Fruit fly (Drosophila melanogaster) whole organism, embryonic: ENCODE results near the gene CG31388.

Experiments used
- Bdp1 ChIP-seq: fragments of 200-800 bp; sonication (Bioruptor generic); optimal IDR thresholded peaks from 3 replicates; lab custom pipeline; 2016; ENCODE audit warnings: missing biosample characterization, missing genetic modification characterization
- Bteb2 ChIP-seq: fragments of 200-800 bp; sonication (Bioruptor generic); optimal IDR thresholded peaks from 2 replicates; lab custom pipeline; 2016; ENCODE audit warnings: missing biosample characterization, missing genetic modification characterization
- CG12104 ChIP-seq: fragments of 200-800 bp; sonication (Bioruptor generic); optimal IDR thresholded peaks from 3 replicates; lab custom pipeline; 2016; ENCODE audit warnings: missing biosample characterization, missing genetic modification characterization
- CG12236 ChIP-seq: fragments of 200-800 bp; sonication (Bioruptor generic); optimal IDR thresholded peaks from 2 replicates; lab custom pipeline; 2016; ENCODE audit warnings: missing biosample characterization, missing genetic modification characterization
- CG14441 ChIP-seq: fragments of 200-800 bp; sonication (Bioruptor generic); IDR thresholded peaks from 2 replicates; pipeline ENCODE4 v1.3.6; 2022; ENCODE audit warnings: missing biosample characterization, missing genetic modification characterization
- CG15073 ChIP-seq: fragments of 200-800 bp; sonication (Bioruptor generic); optimal IDR thresholded peaks from 2 replicates; lab custom pipeline; 2016; ENCODE audit warnings: missing biosample characterization, missing genetic modification characterization
- CG30020 ChIP-seq: fragments of 200-800 bp; optimal IDR thresholded peaks from 2 replicates; lab custom pipeline; 2019; ENCODE audit warnings: missing biosample characterization, mild to moderate bottlenecking, missing genetic modification characterization, moderate library complexity
- CG42726 ChIP-seq: fragments of 200-800 bp; sonication (Bioruptor generic); IDR thresholded peaks from 2 replicates; pipeline ENCODE4 v1.3.6; 2022; ENCODE audit warnings: missing biosample characterization, missing genetic modification characterization; ENCODE audit not compliant: partially characterized antibody
- CG4854 ChIP-seq: fragments of 200-800 bp; sonication (Bioruptor generic); optimal IDR thresholded peaks from 2 replicates; lab custom pipeline; 2016; ENCODE audit warnings: missing biosample characterization, missing genetic modification characterization, inconsistent platforms
- CG9932 ChIP-seq: fragments of 200-800 bp; sonication (Bioruptor generic); IDR thresholded peaks from 2 replicates; pipeline ENCODE4 v1.3.6; 2022; ENCODE audit warnings: missing biosample characterization, missing genetic modification characterization
- D ChIP-seq, 2 experiments: fragments of 200-800 bp in 1 of 2; fragments of >200 bp in 1 of 2; sonication (Bioruptor generic) in 1 of 2; optimal IDR thresholded peaks; 2 replicates in 1 of 2; 3 replicates in 1 of 2; lab custom pipeline; 2017; ENCODE audit warnings: mild to moderate bottlenecking in 1 of 2, missing biosample characterization in 1 of 2, missing genetic modification characterization in 1 of 2, missing genetic modification reagents in 1 of 2
- Dek ChIP-seq: fragments of 200-800 bp; sonication (Bioruptor generic); optimal IDR thresholded peaks from 3 replicates; lab custom pipeline; 2019; ENCODE audit warnings: missing biosample characterization, mild to moderate bottlenecking, missing genetic modification characterization, moderate library complexity
- Dp ChIP-seq: fragments of 200-800 bp; sonication (Bioruptor generic); optimal IDR thresholded peaks from 2 replicates; lab custom pipeline; 2018; ENCODE audit warnings: missing biosample characterization, mild to moderate bottlenecking, missing genetic modification characterization, moderate library complexity
- Ets65A ChIP-seq: fragments of 200-800 bp; sonication (Bioruptor generic); peaks from one replicate; lab custom pipeline; 2016; ENCODE audit warnings: missing biosample characterization, missing genetic modification characterization
- Fer2 ChIP-seq: fragments of 200-800 bp; sonication (Bioruptor generic); optimal IDR thresholded peaks from 2 replicates; lab custom pipeline; 2018; ENCODE audit warnings: missing biosample characterization, mild to moderate bottlenecking, missing genetic modification characterization, moderate library complexity
- GATAe ChIP-seq: fragments of 200-800 bp; sonication (Bioruptor generic); conservative IDR thresholded peaks from 2 replicates; pipeline ENCODE4 v1.3.6; 2022; ENCODE audit warnings: missing biosample characterization, missing genetic modification characterization
- H2.0 ChIP-seq: fragments of 200-800 bp; sonication (Bioruptor generic); IDR thresholded peaks from 2 replicates; pipeline ENCODE4 v1.3.6; 2022; ENCODE audit warnings: missing biosample characterization, missing genetic modification characterization
- HLH4C ChIP-seq: fragments of 200-800 bp; sonication (Bioruptor generic); IDR thresholded peaks from 3 replicates; pipeline ENCODE4 v1.3.6; 2022; ENCODE audit warnings: missing biosample characterization, missing genetic modification characterization; ENCODE audit not compliant: partially characterized antibody
- MESR4 ChIP-seq: fragments of 200-800 bp; sonication (Bioruptor generic); optimal IDR thresholded peaks from 2 replicates; lab custom pipeline; 2018; ENCODE audit warnings: missing biosample characterization, mild to moderate bottlenecking, missing genetic modification characterization, moderate library complexity
- NK7.1 ChIP-seq: fragments of 200-800 bp; sonication (Bioruptor generic); optimal IDR thresholded peaks from 3 replicates; lab custom pipeline; 2016; ENCODE audit warnings: missing biosample characterization, missing genetic modification characterization
- Stat92E ChIP-seq, 3 experiments: fragments of >200 bp in 2 of 3; fragments of 200-800 bp in 1 of 3; sonication (Bioruptor generic) in 1 of 3; optimal IDR thresholded peaks; 2 replicates each; lab custom pipeline; 2017 to 2019; ENCODE audit warnings: missing biosample characterization in 3 of 3, missing genetic modification characterization in 3 of 3, mild to moderate bottlenecking in 1 of 3, moderate library complexity in 1 of 3
- Taf1 ChIP-seq: fragments of 200-800 bp; sonication (Bioruptor generic); IDR thresholded peaks from 2 replicates; pipeline ENCODE4 v1.3.6; 2022; ENCODE audit warnings: missing biosample characterization, missing genetic modification characterization
- abd-A ChIP-seq: fragments of 200-800 bp; sonication (Bioruptor generic); optimal IDR thresholded peaks from 3 replicates; lab custom pipeline; 2019; ENCODE audit warnings: missing biosample characterization, mild to moderate bottlenecking, missing genetic modification characterization, moderate library complexity
- ac ChIP-seq: fragments of 200-800 bp; sonication (Bioruptor generic); optimal IDR thresholded peaks from 3 replicates; lab custom pipeline; 2017; ENCODE audit warnings: missing biosample characterization, mild to moderate bottlenecking, missing genetic modification characterization
- ara ChIP-seq: fragments of 200-800 bp; sonication (Bioruptor generic); IDR thresholded peaks from 2 replicates; pipeline ENCODE4 v1.3.6; 2022; ENCODE audit warnings: missing biosample characterization, missing genetic modification characterization
- bab2 ChIP-seq: fragments of 200-800 bp; sonication (Bioruptor generic); optimal IDR thresholded peaks from 2 replicates; lab custom pipeline; 2016; ENCODE audit warnings: missing biosample characterization, missing genetic modification characterization
- chif ChIP-seq, 2 experiments: fragments of 200-800 bp; sonication (Bioruptor generic); optimal IDR thresholded peaks; 3 replicates each; lab custom pipeline; 2016; ENCODE audit warnings: missing biosample characterization in 2 of 2, missing genetic modification characterization in 2 of 2
- eyg ChIP-seq: fragments of 200-800 bp; sonication (Bioruptor generic); optimal IDR thresholded peaks from 3 replicates; lab custom pipeline; 2016; ENCODE audit warnings: missing biosample characterization, missing genetic modification characterization
- fd3F ChIP-seq: fragments of 200-800 bp; sonication (Bioruptor generic); optimal IDR thresholded peaks from 2 replicates; lab custom pipeline; 2018; ENCODE audit warnings: missing biosample characterization, mild to moderate bottlenecking, missing genetic modification characterization, moderate library complexity
- gce ChIP-seq: fragments of 200-800 bp; sonication (Bioruptor generic); IDR thresholded peaks from 3 replicates; pipeline ENCODE4 v1.3.6; 2022; ENCODE audit warnings: missing biosample characterization, missing genetic modification characterization
- gsb ChIP-seq: fragments of 200-800 bp; sonication (Bioruptor generic); IDR thresholded peaks from 2 replicates; pipeline ENCODE4 v1.3.6; 2022; ENCODE audit warnings: missing biosample characterization, missing genetic modification characterization
- kni ChIP-seq: fragments of 200-800 bp; sonication (Bioruptor generic); optimal IDR thresholded peaks from 3 replicates; lab custom pipeline; 2017; ENCODE audit warnings: mild to moderate bottlenecking, missing biosample characterization, missing genetic modification reagents, missing genetic modification characterization
- knrl ChIP-seq: fragments of 200-800 bp; sonication (Bioruptor generic); IDR thresholded peaks from 3 replicates; pipeline ENCODE4 v1.3.6; 2022; ENCODE audit warnings: missing biosample characterization, missing genetic modification characterization; ENCODE audit not compliant: partially characterized antibody
- lola ChIP-seq, 3 experiments: fragments of >200 bp in 2 of 3; fragments of 200-800 bp in 1 of 3; sonication (Bioruptor generic) in 1 of 3; optimal IDR thresholded peaks; 2 replicates each; lab custom pipeline; 2017 to 2019; ENCODE audit warnings: missing biosample characterization in 3 of 3, missing genetic modification characterization in 3 of 3, mild to moderate bottlenecking in 1 of 3, moderate library complexity in 1 of 3
- lov ChIP-seq, 2 experiments: fragments of 200-800 bp in 1 of 2; fragments of >200 bp in 1 of 2; sonication (Bioruptor generic) in 1 of 2; IDR thresholded peaks in 1 of 2; optimal IDR thresholded peaks in 1 of 2; 2 replicates in 1 of 2; 3 replicates in 1 of 2; pipeline versions ENCODE4 v1.3.6 to Lab custom; 2017 to 2022; ENCODE audit warnings: missing biosample characterization in 1 of 2, missing genetic modification characterization in 1 of 2
- otp ChIP-seq: fragments of 200-800 bp; sonication (Bioruptor generic); IDR thresholded peaks from 3 replicates; pipeline ENCODE4, ENCODE4 v1.3.6; 2022; ENCODE audit warnings: missing biosample characterization, missing genetic modification characterization
- prd ChIP-seq, 3 experiments: fragments of >200 bp in 2 of 3; fragments of 200-800 bp in 1 of 3; sonication (Bioruptor generic) in 1 of 3; optimal IDR thresholded peaks in 2 of 3; IDR thresholded peaks in 1 of 3; 2 replicates in 2 of 3; 3 replicates in 1 of 3; pipeline versions ENCODE4 v1.3.6 to Lab custom; 2017 to 2022; ENCODE audit warnings: missing biosample characterization in 1 of 3, missing genetic modification characterization in 1 of 3
- salm ChIP-seq: fragments of 200-800 bp; sonication (Bioruptor generic); optimal IDR thresholded peaks from 2 replicates; lab custom pipeline; 2018; ENCODE audit warnings: missing biosample characterization, mild to moderate bottlenecking, missing genetic modification characterization
- sima ChIP-seq: fragments of 200-800 bp; sonication (Bioruptor generic); optimal IDR thresholded peaks from 2 replicates; lab custom pipeline; 2016; ENCODE audit warnings: missing biosample characterization, missing genetic modification characterization
- slbo ChIP-seq: fragments of 200-800 bp; sonication (Bioruptor generic); IDR thresholded peaks from 2 replicates; pipeline ENCODE4 v1.3.6; 2022; ENCODE audit warnings: missing biosample characterization, missing genetic modification characterization
- sna ChIP-seq: fragments of 200-800 bp; sonication (Bioruptor generic); IDR thresholded peaks from 2 replicates; pipeline ENCODE4 v1.3.6; 2022; ENCODE audit warnings: missing biosample characterization, missing genetic modification characterization; ENCODE audit not compliant: partially characterized antibody
- sob ChIP-seq: fragments of 200-800 bp; sonication (Bioruptor generic); IDR thresholded peaks from 2 replicates; pipeline ENCODE4 v1.3.6; 2022; ENCODE audit warnings: missing biosample characterization, missing genetic modification characterization
- tin ChIP-seq: fragments of 200-800 bp; sonication (Bioruptor generic); optimal IDR thresholded peaks from 3 replicates; lab custom pipeline; 2016; ENCODE audit warnings: missing biosample characterization, missing genetic modification characterization
- toy ChIP-seq: fragments of 200-800 bp; sonication (Bioruptor generic); IDR thresholded peaks from 2 replicates; pipeline ENCODE4 v1.3.6; 2022; ENCODE audit warnings: missing biosample characterization, missing genetic modification characterization
- usp ChIP-seq: fragments of >200 bp; optimal IDR thresholded peaks from 2 replicates; lab custom pipeline; 2017; ENCODE audit warnings: missing biosample characterization, missing genetic modification characterization
- vfl ChIP-seq: fragments of 200-800 bp; sonication (Bioruptor generic); optimal IDR thresholded peaks from 2 replicates; lab custom pipeline; 2016; ENCODE audit warnings: missing biosample characterization, missing genetic modification characterization
- wor ChIP-seq: fragments of 200-800 bp; sonication (Bioruptor generic); IDR thresholded peaks from 2 replicates; pipeline ENCODE4 v1.3.6; 2022; ENCODE audit warnings: missing biosample characterization, missing genetic modification characterization

The CG31388 gene

DNA sequence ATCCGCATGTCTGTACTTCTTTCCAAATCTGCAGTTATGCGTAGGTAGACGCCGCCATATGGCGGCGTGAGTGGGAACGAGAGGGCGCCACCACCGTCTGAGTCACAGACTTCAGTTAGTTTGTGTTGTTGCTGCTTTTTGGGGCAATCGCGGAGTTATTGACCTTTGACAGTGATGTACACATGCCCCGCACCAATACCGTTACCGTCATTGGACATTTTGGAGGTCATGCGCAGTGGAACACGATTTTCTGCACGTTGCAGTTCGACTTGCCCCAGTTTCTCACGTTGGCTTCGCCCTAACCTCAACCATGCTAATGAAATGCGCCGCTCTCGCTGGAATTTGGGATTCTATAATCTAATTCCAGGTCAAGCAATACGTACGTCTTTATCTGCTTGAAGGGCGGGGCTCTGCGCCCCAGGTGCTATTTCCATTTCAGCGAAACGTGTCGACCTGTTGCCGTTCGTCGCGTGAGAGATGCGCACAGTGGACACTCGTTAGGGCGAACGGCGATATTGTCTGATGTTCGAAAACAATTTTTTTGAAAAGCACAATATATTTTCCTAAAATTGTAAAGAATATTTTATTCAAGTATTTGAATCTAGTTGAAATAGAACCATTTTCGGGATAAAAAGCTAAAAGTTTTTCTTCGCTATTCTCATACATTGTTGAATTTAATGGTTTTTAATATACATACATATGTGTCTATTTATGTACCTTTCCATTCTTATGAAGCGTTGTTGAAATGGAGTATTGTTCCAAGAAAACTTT, 26.1 kb upstream of the CG31388 start (continued):
- TF ChIP-seq MESR4 (GFP tag; lab: Kevin White, UChicago) (peak; percentile 57), CG30020 (tag; lab: Kevin White, UChicago) (peak; percentile 10), sob (GFP tag; lab: Robert Waterston, UW) (peak; percentile 69), CG12236 (GFP tag; lab: Kevin White, UChicago) (peak; percentile 34), wor (GFP tag; lab: Robert Waterston, UW) (peak; percentile 30; the same call in 1 of the 2 replicates), kni (GFP tag; lab: Kevin White, UChicago) (peak; percentile 95), CG4854 (peak; percentile 67), lola (GFP tag; optimal IDR thresholded peaks at IDR 0.05; lab: Kevin White, UChicago) (peak in 1 of 3 experiments; percentile 49), fd3F (GFP tag; lab: Kevin White, UChicago) (peak; percentile 57), gce (no peak), otp (GFP tag; lab: Robert Waterston, UW) (no peak; the same call in 2 of the 3 replicates), ara (GFP tag; lab: Robert Waterston, UW) (peak; percentile 67), Stat92E (GFP tag; optimal IDR thresholded peaks at IDR 0.05; lab: Kevin White, UChicago) (no peak), Dek (peak; percentile 64), CG42726 (GFP tag; lab: Robert Waterston, UW) (no peak), NK7.1 (peak; percentile 35), sna (GFP tag; lab: Robert Waterston, UW) (no peak), Dp (GFP tag; lab: Kevin White, UChicago) (no peak), Fer2 (peak; percentile 62), Taf1 (GFP tag; lab: Robert Waterston, UW) (no peak; the same call in 1 of the 2 replicates), CG15073 (GFP tag; lab: Kevin White, UChicago) (no peak), lov (optimal IDR thresholded peaks at IDR 0.05; lab: Kevin White, UChicago) (no peak), lov (GFP tag; IDR thresholded peaks at IDR 0.05; lab: Robert Waterston, UW) (peak; percentile 71; the same call in 1 of the 3 replicates), slbo (GFP tag; lab: Robert Waterston, UW) (peak; percentile 90), bab2 (GFP tag; lab: Kevin White, UChicago) (peak; percentile 68), H2.0 (GFP tag; lab: Robert Waterston, UW) (peak; percentile 64), Ets65A (GFP tag; lab: Kevin White, UChicago) (peak; percentile 98), abd-A (tag; lab: Kevin White, UChicago) (peak; percentile 82), prd (optimal IDR thresholded peaks at IDR 0.05; lab: Kevin White, UChicago) (no peak), prd (GFP tag; IDR thresholded peaks at IDR 0.05; lab: Robert Waterston, UW) (peak; percentile 87), CG12104 (GFP tag; lab: Kevin White, UChicago) (no peak), GATAe (no peak), toy (GFP tag; lab: Robert Waterston, UW) (peak; percentile 35; the same call in 1 of the 2 replicates), CG14441 (GFP tag; lab: Robert Waterston, UW) (peak; percentile 83), knrl (0 out of 3 replicates have a peak, but pooled peaks have one; percentile 13), Bteb2 (GFP tag; lab: Kevin White, UChicago) (peak; percentile 67), Bdp1 (peak; percentile 8), tin (GFP tag; lab: Kevin White, UChicago) (peak; percentile 73), vfl (peak; percentile 73), gsb (GFP tag; lab: Robert Waterston, UW) (no peak), CG9932 (GFP tag; lab: Robert Waterston, UW) (peak; percentile 87), usp (no peak), HLH4C (0 out of 3 replicates have a peak, but pooled peaks have one; percentile 24), sima (GFP tag; lab: Kevin White, UChicago) (no peak), D (optimal IDR thresholded peaks at IDR 0.05; lab: Kevin White, UChicago) (no peak), D (GFP tag; optimal IDR thresholded peaks at IDR 0.05; lab: Kevin White, UChicago) (peak; percentile 25), eyg (peak; percentile 29), salm (tag; lab: Kevin White, UChicago) (no peak), ac (GFP tag; lab: Kevin White, UChicago) (no peak), chif (GFP tag; optimal IDR thresholded peaks at IDR 0.05; lab: Kevin White, UChicago) (peak; percentile 55 to 66)
